Worm (Caenorhabditis elegans): ENCODE results near the gene der-2.

- TF ChIP-seq nhr-77 (tag; optimal IDR thresholded peaks at IDR 0.05) (no peak), pqm-1 (tag; optimal IDR thresholded peaks at IDR 0.05) (no peak), fkh-10 (GFP tag; optimal IDR thresholded peaks at IDR 0.05) (peak; percentile 71), ama-1 (optimal IDR thresholded peaks at IDR 0.05) (no peak), nhr-76 (tag; optimal IDR thresholded peaks at IDR 0.05) (no peak), ztf-4 (tag; optimal IDR thresholded peaks at IDR 0.05) (no peak), lin-39 (tag; optimal IDR thresholded peaks at IDR 0.05) (no peak), zag-1 (tag; optimal IDR thresholded peaks at IDR 0.05) (no peak), snpc-4 (tag; optimal IDR thresholded peaks at IDR 0.05) (no peak)
Measured at ce11 chrIII:7253669-7254068, 30.7 kb upstream of the der-2 start.

Data from whole organism, L3 larva.